Worm (Caenorhabditis elegans): ENCODE measurements around the gene F25E5.16.

F25E5.16 gene

ce11 chrV:7409599-7409998, 28.5 kb upstream of the F25E5.16 start, which contains the start of gene R13D7.2:
Gene R13D7.2, plus strand, starts transcription at chrV:7409899.
- TF ChIP-seq npax-4 (tag; optimal IDR thresholded peaks at IDR 0.05) (no peak), F13H6.1 (tag; optimal IDR thresholded peaks at IDR 0.05) (no peak), K02D7.2 (tag; optimal IDR thresholded peaks at IDR 0.05) (no peak), fax-1 (tag; optimal IDR thresholded peaks at IDR 0.05) (no peak)

- TF ChIP-seq ttx-3 (tag; optimal IDR thresholded peaks at IDR 0.05): no peak
- TF ChIP-seq sox-4 (tag; optimal IDR thresholded peaks at IDR 0.05): no peak
- TF ChIP-seq sox-2 (GFP tag; IDR thresholded peaks at IDR 0.05): no peak
- TF ChIP-seq unc-55 (GFP tag; optimal IDR thresholded peaks at IDR 0.05): no peak
- TF ChIP-seq ceh-34 (tag; optimal IDR thresholded peaks at IDR 0.05): no peak
- no peak for TF ChIP-seq fax-1 (tag; optimal IDR thresholded peaks at IDR 0.05)
- no peak for TF ChIP-seq unc-3 (GFP tag; conservative IDR thresholded peaks at IDR 0.05)
- no peak for TF ChIP-seq unc-3 (tag; optimal IDR thresholded peaks at IDR 0.05)
- TF ChIP-seq eyg-1 (tag; optimal IDR thresholded peaks at IDR 0.05): no peak
- TF ChIP-seq nfya-1 (tag; optimal IDR thresholded peaks at IDR 0.05): no peak
- TF ChIP-seq ceh-22 (tag; optimal IDR thresholded peaks at IDR 0.05): no peak
- no peak for TF ChIP-seq C08G9.2 (tag; optimal IDR thresholded peaks at IDR 0.05)
- TF ChIP-seq K09A11.1 (tag; optimal IDR thresholded peaks at IDR 0.05; ENCODE audit: insufficient read depth): no peak
- no peak for TF ChIP-seq dmd-4 (tag; optimal IDR thresholded peaks at IDR 0.05; ENCODE audit: borderline replicate concordance)
Observed at ce11 chrV:7411695-7412094, 26.4 kb upstream of the F25E5.16 start, which contains the start of gene str-41. Gene str-41, plus strand, starts transcription at chrV:7411995.

ce11 chrV:7413107-7413774, 24.8 kb upstream of the F25E5.16 start, which contains the start of gene F18E3.11:
Gene F18E3.11, plus strand, starts transcription at chrV:7413482.
- TF ChIP-seq dve-1 (tag; optimal IDR thresholded peaks at IDR 0.05): no peak
- TF ChIP-seq fkh-10 (GFP tag; optimal IDR thresholded peaks at IDR 0.05): no peak
- no peak for TF ChIP-seq ceh-31 (tag; optimal IDR thresholded peaks at IDR 0.05)
- TF ChIP-seq ceh-18 (tag; optimal IDR thresholded peaks at IDR 0.05): no peak
- no peak for TF ChIP-seq T23F11.4 (GFP tag; optimal IDR thresholded peaks at IDR 0.05)
- TF ChIP-seq syd-9 (tag; optimal IDR thresholded peaks at IDR 0.05): no peak
- no peak for TF ChIP-seq ztf-16 (tag; optimal IDR thresholded peaks at IDR 0.05)
- TF ChIP-seq madf-2 (tag; optimal IDR thresholded peaks at IDR 0.05): no peak
- TF ChIP-seq F13H6.1 (tag; optimal IDR thresholded peaks at IDR 0.05): no peak
- TF ChIP-seq ttx-3 (tag; optimal IDR thresholded peaks at IDR 0.05): no peak
- no peak for TF ChIP-seq sdc-2 (tag; optimal IDR thresholded peaks at IDR 0.05)
- TF ChIP-seq unc-3 (GFP tag; conservative IDR thresholded peaks at IDR 0.05): no peak
- no peak for TF ChIP-seq unc-3 (tag; optimal IDR thresholded peaks at IDR 0.05)
- TF ChIP-seq pax-1 (tag; optimal IDR thresholded peaks at IDR 0.05): no peak

ce11 chrV:7414909-7415308, 23.2 kb upstream of the F25E5.16 start, which contains the start of gene F18E3.12:
Gene F18E3.12, plus strand, starts transcription at chrV:7414985.
- TF ChIP-seq ref-2 (tag; optimal IDR thresholded peaks at IDR 0.05): no peak
- no peak for TF ChIP-seq pag-3 (tag; optimal IDR thresholded peaks at IDR 0.05; ENCODE audit: borderline replicate concordance)
- no peak for TF ChIP-seq tbx-7 (tag; optimal IDR thresholded peaks at IDR 0.05)
- TF ChIP-seq ceh-24 (tag; optimal IDR thresholded peaks at IDR 0.05): no peak
- no peak for TF ChIP-seq K09A11.1 (tag; optimal IDR thresholded peaks at IDR 0.05; ENCODE audit: insufficient read depth)
- TF ChIP-seq odd-2 (tag; optimal IDR thresholded peaks at IDR 0.05): no peak
- TF ChIP-seq lin-11 (tag; optimal IDR thresholded peaks at IDR 0.05): no peak
- no peak for TF ChIP-seq hlh-15 (tag; optimal IDR thresholded peaks at IDR 0.05)
